Fruit fly (Drosophila melanogaster): ENCODE data around the gene CG14445.

Gene CG14445

dm6 chrX:6254617-6255349, 17.7 kb downstream of the CG14445 start (continued):
- TF ChIP-seq CG2199 (GFP tag; IDR thresholded peaks at IDR 0.05) (no peak), ci (GFP tag; IDR thresholded peaks at IDR 0.05) (peak; percentile 25; the same call in 1 of the 3 replicates), Atf6 (GFP tag; IDR thresholded peaks at IDR 0.05) (no peak), CG13894 (tag; optimal IDR thresholded peaks at IDR 0.05) (no peak), Fer2 (tag; optimal IDR thresholded peaks at IDR 0.05) (no peak), CG3163 (GFP tag; optimal IDR thresholded peaks at IDR 0.05) (no peak), unc-4 (GFP tag; IDR thresholded peaks at IDR 0.05; ENCODE audit: partially characterized antibody) (no peak), ken (GFP tag; IDR thresholded peaks at IDR 0.05) (no peak), ato (GFP tag; IDR thresholded peaks at IDR 0.05; ENCODE audit: partially characterized antibody) (no peak), schlank (tag; optimal IDR thresholded peaks at IDR 0.05) (no peak), tin (GFP tag; optimal IDR thresholded peaks at IDR 0.05) (no peak), en (GFP tag; optimal IDR thresholded peaks at IDR 0.05) (no peak), abd-A (tag; optimal IDR thresholded peaks at IDR 0.05) (no peak), esg (GFP tag; conservative IDR thresholded peaks at IDR 0.05) (no peak), hkb (optimal IDR thresholded peaks at IDR 0.05) (no peak), hkb (GFP tag; IDR thresholded peaks at IDR 0.05) (no peak), CG11695 (GFP tag; IDR thresholded peaks at IDR 0.05) (no peak), CG11247 (GFP tag; IDR thresholded peaks at IDR 0.05) (no peak), CG12391 (tag; optimal IDR thresholded peaks at IDR 0.05) (no peak), CG9437 (GFP tag; optimal IDR thresholded peaks at IDR 0.05) (no peak), zfh1 (GFP tag; IDR thresholded peaks at IDR 0.05) (no peak), wor (GFP tag; IDR thresholded peaks at IDR 0.05) (no peak), sima (GFP tag; optimal IDR thresholded peaks at IDR 0.05) (no peak), HLH4C (GFP tag; IDR thresholded peaks at IDR 0.05; ENCODE audit: partially characterized antibody) (no peak), insv (GFP tag; optimal IDR thresholded peaks at IDR 0.05) (peak; percentile 84 to 95), GATAe (GFP tag; conservative IDR thresholded peaks at IDR 0.05) (no peak), sens (GFP tag) (peak; percentile 37), CG9215 (GFP tag; IDR thresholded peaks at IDR 0.05) (no peak), CG7928 (GFP tag; optimal IDR thresholded peaks at IDR 0.05) (no peak), trem (tag; optimal IDR thresholded peaks at IDR 0.05) (no peak), Eip74EF (GFP tag; optimal IDR thresholded peaks at IDR 0.05) (no peak), Bdp1 (GFP tag; optimal IDR thresholded peaks at IDR 0.05) (no peak), crol (GFP tag; IDR thresholded peaks at IDR 0.05) (peak; percentile 67), twi (tag; optimal IDR thresholded peaks at IDR 0.05) (no peak), CG8089 (GFP tag; optimal IDR thresholded peaks at IDR 0.05) (no peak), CG13287 (GFP tag; IDR thresholded peaks at IDR 0.05; ENCODE audit: partially characterized antibody) (no peak), Med (GFP tag) (peak; percentile 60)

- TF ChIP-seq gfzf (GFP tag; optimal IDR thresholded peaks at IDR 0.05), result peak; percentile 16
- TF ChIP-seq CG2116 (GFP tag; optimal IDR thresholded peaks at IDR 0.05), result peak; percentile 97
- TF ChIP-seq Kr (GFP tag; optimal IDR thresholded peaks at IDR 0.05), result no peak
- peak; percentile 94 for TF ChIP-seq Scr (GFP tag; IDR thresholded peaks at IDR 0.05; ENCODE audit: partially characterized antibody)
- peak; percentile 45 for TF ChIP-seq YL-1 (GFP tag; optimal IDR thresholded peaks at IDR 0.05)
- TF ChIP-seq dmrt11E (tag; optimal IDR thresholded peaks at IDR 0.05), result peak; percentile 50
- TF ChIP-seq Oli (tag; optimal IDR thresholded peaks at IDR 0.05), result peak; percentile 15
- TF ChIP-seq PHDP (tag; optimal IDR thresholded peaks at IDR 0.05), result peak; percentile 45
- peak; percentile 6 for TF ChIP-seq B-H2 (GFP tag; optimal IDR thresholded peaks at IDR 0.05)
- peak; percentile 81 for TF ChIP-seq Sry-δ (GFP tag; optimal IDR thresholded peaks at IDR 0.05)
- peak; percentile 92 for TF ChIP-seq HLH4C (GFP tag; IDR thresholded peaks at IDR 0.05; ENCODE audit: partially characterized antibody)
- no peak for TF ChIP-seq fd102C (GFP tag; optimal IDR thresholded peaks at IDR 0.05)
- TF ChIP-seq Fer2 (tag; optimal IDR thresholded peaks at IDR 0.05), result no peak
- no peak for TF ChIP-seq CG7786 (GFP tag; optimal IDR thresholded peaks at IDR 0.05)
- peak; percentile 87 for TF ChIP-seq CG13287 (GFP tag; IDR thresholded peaks at IDR 0.05; ENCODE audit: partially characterized antibody)
- TF ChIP-seq CG12769 (tag; optimal IDR thresholded peaks at IDR 0.05), result no peak
- TF ChIP-seq CG11085 (GFP tag; IDR thresholded peaks at IDR 0.05), result no peak
- TF ChIP-seq trem (tag; optimal IDR thresholded peaks at IDR 0.05), result peak; percentile 50
These were observed 18.4 kb downstream of the CG14445 start, which contains the start of the genes Rbcn-3A and Spx for dm6 chrX:6255414-6255915. Gene Rbcn-3A (minus strand): TSS chrX:6255487. Gene Spx (plus strand): TSS chrX:6255822.

Measured in whole organism, embryonic.